4 fruit fly cellular contexts compared by ENCODE assay signal in genomic region chr2L:7219650-7220267, dm6.
TF ChIP-seq lines count a peak whose summit lies in the region.

CG13784 (minus strand) TSS chr2L:7220033.

TF ChIP-seq in whole organism, adult, 20 proteins besides CTCF, POLR2A, EP300 and RAD21 (continued from another document):
- no peak for TF ChIP-seq Clk (GFP tag; optimal IDR thresholded peaks at IDR 0.05; lab: Kevin White, UChicago)
- TF ChIP-seq CG33017 (tag; optimal IDR thresholded peaks at IDR 0.05; lab: Kevin White, UChicago) = peak; percentile 27

TF ChIP-seq in whole organism, embryonic, 481 proteins besides CTCF, POLR2A, EP300 and RAD21 (continued from another document and continues in another):
- no peak for TF ChIP-seq disco-r (GFP tag; optimal IDR thresholded peaks at IDR 0.05; lab: Kevin White, UChicago)
- TF ChIP-seq CG31224 (GFP tag; IDR thresholded peaks at IDR 0.05; lab: Robert Waterston, UW) = no peak
- TF ChIP-seq Lpt (GFP tag; optimal IDR thresholded peaks at IDR 0.05; lab: Kevin White, UChicago) = no peak
- no peak for TF ChIP-seq Hr3 (GFP tag; optimal IDR thresholded peaks at IDR 0.05; lab: Kevin White, UChicago)
- no peak for TF ChIP-seq CG8944 (GFP tag; optimal IDR thresholded peaks at IDR 0.05; lab: Kevin White, UChicago)
- no peak for TF ChIP-seq ab (GFP tag; optimal IDR thresholded peaks at IDR 0.05; lab: Kevin White, UChicago)
- no peak for TF ChIP-seq ato (GFP tag; IDR thresholded peaks at IDR 0.05; lab: Robert Waterston, UW; ENCODE audit: partially characterized antibody)
- TF ChIP-seq kay (GFP tag; optimal IDR thresholded peaks at IDR 0.05; lab: Kevin White, UChicago) = peak; percentile 35
- TF ChIP-seq dati (GFP tag; IDR thresholded peaks at IDR 0.05; lab: Robert Waterston, UW) = no peak
- TF ChIP-seq CG17912 (GFP tag; optimal IDR thresholded peaks at IDR 0.05; lab: Kevin White, UChicago) = no peak
- TF ChIP-seq zf30C (GFP tag; optimal IDR thresholded peaks at IDR 0.05; lab: Kevin White, UChicago) = no peak
- TF ChIP-seq Atf3 (GFP tag; optimal IDR thresholded peaks at IDR 0.05; lab: Kevin White, UChicago) = no peak
- TF ChIP-seq CG12942 (GFP tag; optimal IDR thresholded peaks at IDR 0.05; lab: Kevin White, UChicago) = no peak
- TF ChIP-seq Kr (GFP tag; optimal IDR thresholded peaks at IDR 0.05; lab: Kevin White, UChicago) = no peak
- TF ChIP-seq ssp (GFP tag; IDR thresholded peaks at IDR 0.05; lab: Robert Waterston, UW) = peak; percentile 96
- TF ChIP-seq Doc3 (GFP tag; IDR thresholded peaks at IDR 0.05; lab: Robert Waterston, UW; ENCODE audit: partially characterized antibody) = no peak
- TF ChIP-seq Dll (GFP tag; IDR thresholded peaks at IDR 0.05; lab: Robert Waterston, UW; ENCODE audit: partially characterized antibody) = peak; percentile 50; the same call in 2 of the 4 replicates
- no peak for TF ChIP-seq ham (GFP tag; IDR thresholded peaks at IDR 0.05; lab: Robert Waterston, UW)
- no peak for TF ChIP-seq peb (GFP tag; IDR thresholded peaks at IDR 0.05; lab: Robert Waterston, UW)
- TF ChIP-seq vnd (GFP tag; IDR thresholded peaks at IDR 0.05; lab: Robert Waterston, UW; ENCODE audit: partially characterized antibody) = no peak
- TF ChIP-seq wek (GFP tag; optimal IDR thresholded peaks at IDR 0.05; lab: Kevin White, UChicago) = peak; percentile 50
- no peak for TF ChIP-seq tll (GFP tag; optimal IDR thresholded peaks at IDR 0.05; lab: Kevin White, UChicago)
- TF ChIP-seq C15 (GFP tag; IDR thresholded peaks at IDR 0.05; lab: Robert Waterston, UW) = no peak
- no peak; the same call in 1 of the 2 replicates for TF ChIP-seq NFAT (GFP tag; IDR thresholded peaks at IDR 0.05; lab: Robert Waterston, UW)
- TF ChIP-seq Nf-YA (GFP tag; IDR thresholded peaks at IDR 0.05; lab: Robert Waterston, UW) = no peak
- peak; percentile 52 for TF ChIP-seq CG14710 (tag; optimal IDR thresholded peaks at IDR 0.05; lab: Kevin White, UChicago)
- TF ChIP-seq Hr39 (optimal IDR thresholded peaks at IDR 0.05; lab: Kevin White, UChicago) = no peak
- TF ChIP-seq CG6654 (GFP tag; optimal IDR thresholded peaks at IDR 0.05; lab: Kevin White, UChicago) = no peak
- TF ChIP-seq Deaf1 (tag; optimal IDR thresholded peaks at IDR 0.05; lab: Kevin White, UChicago) = no peak
- TF ChIP-seq pum (GFP tag; optimal IDR thresholded peaks at IDR 0.05; lab: Kevin White, UChicago) = no peak
- TF ChIP-seq Sox102F (GFP tag; optimal IDR thresholded peaks at IDR 0.05; lab: Kevin White, UChicago) = peak; percentile 22
- no peak for TF ChIP-seq jigr1 (GFP tag; IDR thresholded peaks at IDR 0.05; lab: Robert Waterston, UW)
- peak; percentile 51 for TF ChIP-seq CG2678 (tag; optimal IDR thresholded peaks at IDR 0.05; lab: Kevin White, UChicago)
- peak; percentile 75 for TF ChIP-seq CHES-1-like (GFP tag; optimal IDR thresholded peaks at IDR 0.05; lab: Kevin White, UChicago)
- no peak for TF ChIP-seq slou (GFP tag; optimal IDR thresholded peaks at IDR 0.05; lab: Kevin White, UChicago)
- TF ChIP-seq CG12744 (GFP tag; optimal IDR thresholded peaks at IDR 0.05; lab: Kevin White, UChicago) = no peak
- peak; percentile 33 for TF ChIP-seq CG6683 (GFP tag; optimal IDR thresholded peaks at IDR 0.05; lab: Kevin White, UChicago)
- no peak for TF ChIP-seq wdn (GFP tag; IDR thresholded peaks at IDR 0.05; lab: Robert Waterston, UW)
- TF ChIP-seq fd64A (GFP tag; optimal IDR thresholded peaks at IDR 0.05; lab: Kevin White, UChicago) = no peak
- no peak for TF ChIP-seq NK7.1 (GFP tag; optimal IDR thresholded peaks at IDR 0.05; lab: Kevin White, UChicago)
- TF ChIP-seq Lim3 (GFP tag; IDR thresholded peaks at IDR 0.05; lab: Robert Waterston, UW) = no peak
- no peak for TF ChIP-seq repo (GFP tag; optimal IDR thresholded peaks at IDR 0.05; lab: Kevin White, UChicago)
- no peak for TF ChIP-seq CG10565 (GFP tag; optimal IDR thresholded peaks at IDR 0.05; lab: Kevin White, UChicago)
- TF ChIP-seq MBD-R2 (GFP tag; IDR thresholded peaks at IDR 0.05; lab: Robert Waterston, UW) = peak; percentile 48
- TF ChIP-seq CG15696 (tag; optimal IDR thresholded peaks at IDR 0.05; lab: Kevin White, UChicago) = peak; percentile 21

TF ChIP-seq in whole organism, prepupa, 60 proteins besides CTCF, POLR2A, EP300 and RAD21 (continued from another document):
- TF ChIP-seq eg (GFP tag; IDR thresholded peaks at IDR 0.05; lab: Robert Waterston, UW) (peak; percentile 66; the same call in 2 of the 3 replicates), CG4318 (GFP tag; optimal IDR thresholded peaks at IDR 0.05; lab: Kevin White, UChicago) (no peak), Hr39 (GFP tag; optimal IDR thresholded peaks at IDR 0.05; lab: Kevin White, UChicago) (no peak), Met (GFP tag; optimal IDR thresholded peaks at IDR 0.05; lab: Kevin White, UChicago) (no peak), spab (GFP tag; optimal IDR thresholded peaks at IDR 0.05; lab: Kevin White, UChicago) (no peak), CG15336 (GFP tag; IDR thresholded peaks at IDR 0.05; lab: Robert Waterston, UW) (no peak), CG9139 (GFP tag; optimal IDR thresholded peaks at IDR 0.05; lab: Kevin White, UChicago) (no peak), CG16779 (tag; optimal IDR thresholded peaks at IDR 0.05; lab: Kevin White, UChicago) (no peak), ss (GFP tag; optimal IDR thresholded peaks at IDR 0.05; lab: Kevin White, UChicago) (peak in 1 of 2 experiments; percentile 59), vri (GFP tag; optimal IDR thresholded peaks at IDR 0.05; lab: Kevin White, UChicago) (peak; percentile 54), OdsH (GFP tag; optimal IDR thresholded peaks at IDR 0.05; lab: Kevin White, UChicago) (peak; percentile 17), Lpt (GFP tag; optimal IDR thresholded peaks at IDR 0.05; lab: Kevin White, UChicago) (no peak), Eip78C (GFP tag; lab: Kevin White, UChicago) (peak; percentile 77), Eip75B (GFP tag; optimal IDR thresholded peaks at IDR 0.05; lab: Kevin White, UChicago) (peak; percentile 15), topi (GFP tag; optimal IDR thresholded peaks at IDR 0.05; lab: Kevin White, UChicago) (no peak), CG1621 (tag; optimal IDR thresholded peaks at IDR 0.05; lab: Kevin White, UChicago) (no peak), Blimp-1 (GFP tag; optimal IDR thresholded peaks at IDR 0.05; lab: Kevin White, UChicago) (no peak), Smox (GFP tag; optimal IDR thresholded peaks at IDR 0.05; lab: Kevin White, UChicago) (no peak), Ets96B (tag; optimal IDR thresholded peaks at IDR 0.05; lab: Kevin White, UChicago) (no peak), fd59A (GFP tag; optimal IDR thresholded peaks at IDR 0.05; lab: Kevin White, UChicago) (no peak), CG32006 (GFP tag; optimal IDR thresholded peaks at IDR 0.05; lab: Kevin White, UChicago) (no peak), net (GFP tag; optimal IDR thresholded peaks at IDR 0.05; lab: Kevin White, UChicago) (peak; percentile 12), CG11294 (GFP tag; IDR thresholded peaks at IDR 0.05; lab: Robert Waterston, UW) (no peak), esn (GFP tag; optimal IDR thresholded peaks at IDR 0.05; lab: Kevin White, UChicago) (peak; percentile 29), CG7368 (GFP tag; optimal IDR thresholded peaks at IDR 0.05; lab: Kevin White, UChicago) (no peak), svp (GFP tag; lab: Kevin White, UChicago) (peak; percentile 73), CG3032 (tag; optimal IDR thresholded peaks at IDR 0.05; lab: Kevin White, UChicago) (peak; percentile 22), CG6808 (GFP tag; optimal IDR thresholded peaks at IDR 0.05; lab: Kevin White, UChicago) (peak; percentile 36), pdm3 (GFP tag; optimal IDR thresholded peaks at IDR 0.05; lab: Kevin White, UChicago) (peak; percentile 4), CG34406 (GFP tag; optimal IDR thresholded peaks at IDR 0.05; lab: Kevin White, UChicago) (no peak)
TF ChIP-seq in whole organism, prepupa: peak in this region for 22.

TF ChIP-seq in whole organism, wandering third instar larva, 38 proteins besides CTCF, POLR2A, EP300 and RAD21 (continued from another document):
- TF ChIP-seq GATAd (GFP tag; optimal IDR thresholded peaks at IDR 0.05; lab: Kevin White, UChicago) (no peak), sage (GFP tag; optimal IDR thresholded peaks at IDR 0.05; lab: Kevin White, UChicago) (no peak), pan (optimal IDR thresholded peaks at IDR 0.05; lab: Kevin White, UChicago) (no peak), jim (GFP tag; optimal IDR thresholded peaks at IDR 0.05; lab: Kevin White, UChicago) (no peak), tai (GFP tag; optimal IDR thresholded peaks at IDR 0.05; lab: Kevin White, UChicago) (peak; percentile 55), Jra (GFP tag; optimal IDR thresholded peaks at IDR 0.05; lab: Kevin White, UChicago) (peak; percentile 58), usp (GFP tag; optimal IDR thresholded peaks at IDR 0.05; lab: Kevin White, UChicago) (no peak), Dif (GFP tag; optimal IDR thresholded peaks at IDR 0.05; lab: Kevin White, UChicago; ENCODE audit: partially characterized antibody) (peak; percentile 17), Rel (GFP tag; optimal IDR thresholded peaks at IDR 0.05; lab: Kevin White, UChicago) (no peak), Rel (tag; optimal IDR thresholded peaks at IDR 0.05; lab: Kevin White, UChicago) (peak; percentile 59), Hr78 (GFP tag; optimal IDR thresholded peaks at IDR 0.05; lab: Kevin White, UChicago) (peak; percentile 27), Dfd (GFP tag; optimal IDR thresholded peaks at IDR 0.05; lab: Kevin White, UChicago) (no peak), brk (GFP tag; optimal IDR thresholded peaks at IDR 0.05; lab: Kevin White, UChicago) (peak; percentile 35), OdsH (GFP tag; optimal IDR thresholded peaks at IDR 0.05; lab: Kevin White, UChicago) (peak; percentile 15)
